Worm (Caenorhabditis elegans) whole organism, mixed stage, embryonic: ENCODE results near the gene jmjd-2.

Experiments used
- cnd-1 ChIP-seq: fragments of 200-800 bp; sonication (Bioruptor generic); optimal IDR thresholded peaks from 2 replicates; lab custom pipeline; 2018; ENCODE audit warnings: mild to moderate bottlenecking, missing genetic modification characterization, missing compliant biosample characterization
- nhr-12 ChIP-seq: fragments of 150-350 bp; optimal IDR thresholded peaks from 2 replicates; lab custom pipeline; 2014; ENCODE audit warnings: missing biosample characterization, missing genetic modification characterization
- nhr-2 ChIP-seq: fragments of 150-350 bp; optimal IDR thresholded peaks from 2 replicates; lab custom pipeline; 2014; ENCODE audit warnings: missing biosample characterization, missing genetic modification characterization
- nhr-76 ChIP-seq: sonication (generic microtip); optimal IDR thresholded peaks from 2 replicates; lab custom pipeline; 2017; ENCODE audit warnings: missing biosample characterization, missing genetic modification characterization
- snpc-4 ChIP-seq: fragments of 150-350 bp; optimal IDR thresholded peaks from 2 replicates; lab custom pipeline; 2014; ENCODE audit warnings: missing biosample characterization, missing genetic modification characterization
- zip-8 ChIP-seq: fragments of 150-350 bp; optimal IDR thresholded peaks from 2 replicates; lab custom pipeline; 2014; ENCODE audit warnings: missing biosample characterization, missing genetic modification characterization
- ztf-11 ChIP-seq: fragments of 150-350 bp; optimal IDR thresholded peaks from 2 replicates; lab custom pipeline; 2014; ENCODE audit warnings: missing biosample characterization, missing genetic modification characterization

ce11 chrII:14205335-14205734 is 38.1 kb downstream of the jmjd-2 start, which contains the start of gene ace-3:
- no peak for TF ChIP-seq ztf-11 (tag; lab: Kevin White, UChicago)
- no peak for TF ChIP-seq nhr-12 (tag; lab: Kevin White, UChicago)
- TF ChIP-seq snpc-4 (tag; lab: Kevin White, UChicago), result no peak
- TF ChIP-seq zip-8, result no peak
- TF ChIP-seq nhr-76 (tag; lab: Kevin White, UChicago), result no peak
- TF ChIP-seq cnd-1 (tag; lab: Kevin White, UChicago), result no peak
- no peak for TF ChIP-seq nhr-2 (tag; lab: Kevin White, UChicago)
